Fruit fly (Drosophila melanogaster) whole organism, embryonic: ENCODE data around the gene psh.

Source experiments
- Jarid2 ChIP-seq: fragments of 200-800 bp; sonication (Bioruptor generic); optimal IDR thresholded peaks from 3 replicates; lab custom pipeline; 2017; ENCODE audit warnings: mild to moderate bottlenecking, missing biosample characterization, missing genetic modification reagents, missing genetic modification characterization
- Opbp ChIP-seq: fragments of 200-800 bp; sonication (Bioruptor generic); IDR thresholded peaks from 3 replicates; pipeline ENCODE4 v1.3.6; 2022; ENCODE audit warnings: missing biosample characterization, missing genetic modification characterization; ENCODE audit not compliant: partially characterized antibody
- Trl ChIP-seq, 3 experiments: fragments of >200 bp in 2 of 3; fragments of 200-800 bp in 1 of 3; sonication (Bioruptor generic) in 1 of 3; optimal IDR thresholded peaks; 2 replicates in 1 of 3; 3 replicates in 2 of 3; lab custom pipeline; 2016 to 2017; ENCODE audit warnings: missing biosample characterization in 1 of 3, missing genetic modification characterization in 1 of 3

DNA sequence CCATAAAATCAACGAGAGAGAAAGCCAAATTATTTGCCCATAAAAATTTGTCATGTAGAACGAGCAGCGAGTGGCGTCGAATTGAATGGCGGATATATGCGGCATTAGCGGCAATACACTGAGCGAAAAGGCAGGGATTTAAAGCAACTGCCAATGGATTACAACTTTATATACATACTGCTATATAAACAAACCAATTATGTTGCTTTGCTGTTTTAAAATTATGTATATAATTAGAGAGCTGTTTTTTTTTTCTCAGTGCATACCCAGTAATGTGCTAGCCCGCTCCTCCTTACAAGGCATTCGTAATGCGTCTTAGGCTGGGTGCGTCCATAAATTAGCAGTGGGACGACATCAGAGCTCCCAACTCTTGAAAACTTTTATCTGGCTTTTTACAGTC is 18.8 kb downstream of the psh start:
- TF ChIP-seq Trl (optimal IDR thresholded peaks at IDR 0.05; lab: Kevin White, UChicago) (no peak), Trl (GFP tag; optimal IDR thresholded peaks at IDR 0.05; lab: Kevin White, UChicago) (no peak), Opbp (no peak), Jarid2 (GFP tag; lab: Kevin White, UChicago) (no peak)
